Worm (Caenorhabditis elegans) whole organism, mixed stage, embryonic: ENCODE measurements around the gene prmt-4.

ENCODE experiments used
- M03D4.4 ChIP-seq: sonication (generic microtip); optimal IDR thresholded peaks from 2 replicates; lab custom pipeline; 2017; ENCODE audit warnings: mild to moderate bottlenecking, missing genetic modification characterization, missing compliant biosample characterization
- ceh-43 ChIP-seq: fragments of 200-800 bp; sonication (Bioruptor generic); optimal IDR thresholded peaks from 2 replicates; lab custom pipeline; 2018; ENCODE audit warnings: mild to moderate bottlenecking, missing genetic modification characterization, moderate library complexity, missing compliant biosample characterization
- ces-1 ChIP-seq: fragments of 150-350 bp; optimal IDR thresholded peaks from 2 replicates; lab custom pipeline; 2014; ENCODE audit warnings: missing biosample characterization, missing genetic modification reagents, missing genetic modification characterization
- elt-1 ChIP-seq: sonication (generic microtip); optimal IDR thresholded peaks from 2 replicates; lab custom pipeline; 2017; ENCODE audit warnings: missing genetic modification characterization, mild to moderate bottlenecking, missing compliant biosample characterization, antibody characterized with exemption, moderate library complexity, borderline replicate concordance; ENCODE audit not compliant: insufficient read depth
- lsy-2 ChIP-seq: fragments of 150-350 bp; optimal IDR thresholded peaks from 2 replicates; lab custom pipeline; 2014; ENCODE audit warnings: missing biosample characterization, missing genetic modification characterization
- mep-1 ChIP-seq: fragments of 150-350 bp; optimal IDR thresholded peaks from 2 replicates; lab custom pipeline; 2017; ENCODE audit warnings: missing biosample characterization, missing genetic modification reagents, missing genetic modification characterization, inconsistent platforms
- nhr-12 ChIP-seq: fragments of 150-350 bp; optimal IDR thresholded peaks from 2 replicates; lab custom pipeline; 2014; ENCODE audit warnings: missing biosample characterization, missing genetic modification characterization
- nhr-237 ChIP-seq: fragments of 150-350 bp; optimal IDR thresholded peaks from 2 replicates; lab custom pipeline; 2014; ENCODE audit warnings: missing biosample characterization, missing genetic modification characterization
- nhr-76 ChIP-seq: sonication (generic microtip); optimal IDR thresholded peaks from 2 replicates; lab custom pipeline; 2017; ENCODE audit warnings: missing biosample characterization, missing genetic modification characterization
- pha-4 ChIP-seq: fragments of 150-350 bp; optimal IDR thresholded peaks from 2 replicates; lab custom pipeline; 2018; ENCODE audit warnings: missing biosample characterization, missing genetic modification reagents, missing genetic modification characterization
- unc-62 ChIP-seq: fragments of 150-350 bp; optimal IDR thresholded peaks from 2 replicates; lab custom pipeline; 2014; ENCODE audit warnings: missing biosample characterization, missing genetic modification reagents, missing genetic modification characterization
- zip-8 ChIP-seq: fragments of 150-350 bp; optimal IDR thresholded peaks from 2 replicates; lab custom pipeline; 2014; ENCODE audit warnings: missing biosample characterization, missing genetic modification characterization
- ztf-11 ChIP-seq: fragments of 150-350 bp; optimal IDR thresholded peaks from 2 replicates; lab custom pipeline; 2014; ENCODE audit warnings: missing biosample characterization, missing genetic modification characterization

ce11 chrIV:592382-592781 lies 11.1 kb downstream of the prmt-4 start, which contains the start of gene C18H7.6:
- no peak for TF ChIP-seq nhr-12 (tag; lab: Kevin White, UChicago)
- no peak for TF ChIP-seq nhr-76 (tag; lab: Kevin White, UChicago)
- TF ChIP-seq ceh-43, result no peak
- no peak for TF ChIP-seq nhr-237 (tag; lab: Kevin White, UChicago)
- no peak for TF ChIP-seq zip-8
- TF ChIP-seq mep-1 (tag; lab: Kevin White, UChicago), result no peak
- no peak for TF ChIP-seq unc-62 (GFP tag; lab: Kevin White, UChicago)
- no peak for TF ChIP-seq M03D4.4 (tag; lab: Kevin White, UChicago)
- TF ChIP-seq elt-1 (tag; lab: Kevin White, UChicago), result no peak
- no peak for TF ChIP-seq lsy-2 (tag; lab: Kevin White, UChicago)
- TF ChIP-seq ztf-11 (tag; lab: Kevin White, UChicago), result no peak
- TF ChIP-seq pha-4 (tag; lab: Kevin White, UChicago), result no peak
- TF ChIP-seq ces-1 (GFP tag; lab: Kevin White, UChicago), result no peak
